Fruit fly (Drosophila melanogaster): Measurements from ENCODE around the gene CG44139.

Gene CG44139

DNA sequence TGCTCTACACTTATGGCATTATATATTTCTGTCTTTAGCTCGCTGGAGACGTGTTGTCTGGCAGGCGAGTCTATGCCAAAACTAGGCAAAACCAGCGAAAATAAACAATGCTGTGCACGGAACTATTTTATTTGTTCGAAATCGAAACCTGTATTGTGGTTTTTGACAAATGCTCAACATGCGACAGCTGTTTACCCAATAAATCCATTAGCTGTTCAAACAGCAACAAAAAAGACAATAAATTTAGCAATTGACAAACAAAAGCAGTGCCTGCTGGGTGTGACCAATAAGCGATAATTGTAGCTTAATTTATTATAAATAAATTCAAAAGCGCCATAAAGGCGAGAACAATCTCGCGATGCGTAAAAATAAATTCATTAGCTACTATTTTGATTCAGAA lies 48.1 kb downstream of the CG44139 start:
- TF ChIP-seq Smox (GFP tag; optimal IDR thresholded peaks at IDR 0.05): no peak
- TF ChIP-seq fkh (GFP tag; optimal IDR thresholded peaks at IDR 0.05): peak; percentile 47

DNA sequence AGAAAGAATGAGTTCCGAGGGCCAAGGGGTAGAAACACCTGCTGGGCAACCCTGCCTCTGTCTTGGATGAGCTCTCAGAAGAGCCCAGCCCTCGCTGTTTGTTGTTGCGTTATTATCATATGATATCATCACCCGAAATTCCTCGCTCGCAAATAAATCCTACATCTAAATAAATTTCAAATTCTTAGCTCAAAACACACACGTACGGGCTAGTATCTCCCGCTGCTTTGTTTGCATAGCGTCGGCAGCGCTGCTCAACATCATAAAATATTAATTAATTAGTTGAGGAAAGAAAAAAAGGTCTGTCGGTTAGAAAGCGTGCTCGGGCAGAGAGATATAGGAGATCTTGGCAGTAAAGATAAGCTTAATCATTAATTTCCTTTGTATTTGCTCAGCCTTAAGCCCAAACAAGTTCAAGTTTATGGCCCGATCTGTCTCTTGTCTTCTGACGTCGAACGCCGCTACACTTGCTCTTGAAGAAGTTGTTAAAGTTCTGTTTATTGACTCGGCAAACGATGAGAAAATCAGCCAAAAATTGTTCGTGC lies 49.3 kb downstream of the CG44139 start:
- no peak for TF ChIP-seq CG8319 (GFP tag; optimal IDR thresholded peaks at IDR 0.05)
- no peak for TF ChIP-seq cyc (GFP tag; optimal IDR thresholded peaks at IDR 0.05)
- TF ChIP-seq CG10669 (GFP tag; optimal IDR thresholded peaks at IDR 0.05): no peak
- TF ChIP-seq CG11902 (GFP tag; optimal IDR thresholded peaks at IDR 0.05): no peak
- no peak for TF ChIP-seq Eip75B (GFP tag; optimal IDR thresholded peaks at IDR 0.05)
- TF ChIP-seq CG11294 (GFP tag; IDR thresholded peaks at IDR 0.05): no peak
- no peak for TF ChIP-seq salr (GFP tag; optimal IDR thresholded peaks at IDR 0.05)
- no peak for TF ChIP-seq eg (GFP tag; IDR thresholded peaks at IDR 0.05)
- TF ChIP-seq dac (GFP tag; optimal IDR thresholded peaks at IDR 0.05): no peak
